Fruit fly (Drosophila melanogaster) whole organism, embryonic: ENCODE results near the gene Spt7.

Experiments
- Antp ChIP-seq: fragments of 200-800 bp; sonication (Bioruptor generic); optimal IDR thresholded peaks from 3 replicates; lab custom pipeline; 2016; ENCODE audit warnings: missing biosample characterization, missing genetic modification characterization
- Bdp1 ChIP-seq: fragments of 200-800 bp; sonication (Bioruptor generic); optimal IDR thresholded peaks from 3 replicates; lab custom pipeline; 2016; ENCODE audit warnings: missing biosample characterization, missing genetic modification characterization
- C15 ChIP-seq: fragments of 200-800 bp; sonication (Bioruptor generic); IDR thresholded peaks from 3 replicates; pipeline ENCODE4 v1.3.6; 2022; ENCODE audit warnings: missing biosample characterization, missing genetic modification characterization
- CG11085 ChIP-seq: fragments of 200-800 bp; sonication (Bioruptor generic); IDR thresholded peaks from 2 replicates; pipeline ENCODE4 v1.3.6; 2022; ENCODE audit warnings: missing biosample characterization, missing genetic modification characterization
- CG11695 ChIP-seq: fragments of 200-800 bp; sonication (Bioruptor generic); IDR thresholded peaks from 3 replicates; pipeline ENCODE4 v1.3.6; 2022; ENCODE audit warnings: missing biosample characterization, missing genetic modification characterization
- CG12236 ChIP-seq: fragments of 200-800 bp; sonication (Bioruptor generic); optimal IDR thresholded peaks from 2 replicates; lab custom pipeline; 2016; ENCODE audit warnings: missing biosample characterization, missing genetic modification characterization
- CG1233 ChIP-seq: fragments of 200-800 bp; sonication (Bioruptor generic); optimal IDR thresholded peaks from 4 replicates; lab custom pipeline; 2018; ENCODE audit warnings: missing biosample characterization, mild to moderate bottlenecking, missing genetic modification characterization
- CG13624 ChIP-seq: fragments of 200-800 bp; sonication (Bioruptor generic); optimal IDR thresholded peaks from 2 replicates; lab custom pipeline; 2016; ENCODE audit warnings: missing biosample characterization, missing genetic modification characterization
- CG14014 ChIP-seq: fragments of 200-800 bp; sonication (Bioruptor generic); IDR thresholded peaks from 2 replicates; pipeline ENCODE4 v1.3.6; 2022; ENCODE audit warnings: missing biosample characterization, missing genetic modification characterization
- CG14667 ChIP-seq: fragments of 200-800 bp; sonication (Bioruptor generic); IDR thresholded peaks from 2 replicates; pipeline ENCODE4 v1.3.6; 2022; ENCODE audit warnings: missing biosample characterization, missing genetic modification characterization
- CG1529 ChIP-seq: fragments of 200-800 bp; sonication (Bioruptor generic); optimal IDR thresholded peaks from 3 replicates; lab custom pipeline; 2018; ENCODE audit warnings: missing biosample characterization, missing genetic modification characterization
- CG15696 ChIP-seq: fragments of 200-800 bp; sonication (Bioruptor generic); optimal IDR thresholded peaks from 2 replicates; lab custom pipeline; 2019; ENCODE audit warnings: missing biosample characterization, mild to moderate bottlenecking, missing genetic modification characterization, moderate library complexity
- CG16779 ChIP-seq: fragments of 200-800 bp; sonication (Bioruptor generic); IDR thresholded peaks from 2 replicates; pipeline ENCODE4 v1.3.6; 2022; ENCODE audit warnings: missing biosample characterization, missing genetic modification characterization
- CG16863 ChIP-seq: fragments of 200-800 bp; sonication (Bioruptor generic); optimal IDR thresholded peaks from 3 replicates; lab custom pipeline; 2016; ENCODE audit warnings: missing biosample characterization, missing genetic modification characterization
- CG17359 ChIP-seq: fragments of 200-800 bp; sonication (Bioruptor generic); optimal IDR thresholded peaks from 3 replicates; lab custom pipeline; 2018; ENCODE audit warnings: missing biosample characterization, mild to moderate bottlenecking, missing genetic modification characterization, moderate library complexity
- CG2199 ChIP-seq: fragments of 200-800 bp; sonication (Bioruptor generic); IDR thresholded peaks from 3 replicates; pipeline ENCODE4 v1.3.6; 2022; ENCODE audit warnings: missing biosample characterization, missing genetic modification characterization
- CG2202 ChIP-seq: fragments of 200-800 bp; sonication (Bioruptor generic); optimal IDR thresholded peaks from 2 replicates; lab custom pipeline; 2018; ENCODE audit warnings: missing biosample characterization, mild to moderate bottlenecking, missing genetic modification characterization
- CG31441 ChIP-seq: fragments of 200-800 bp; sonication (Bioruptor generic); IDR thresholded peaks from 2 replicates; pipeline ENCODE4 v1.3.6; 2022; ENCODE audit warnings: missing biosample characterization, missing genetic modification characterization
- CG32767 ChIP-seq: fragments of 200-800 bp; sonication (Bioruptor generic); IDR thresholded peaks from 2 replicates; pipeline ENCODE4 v1.3.6; 2022; ENCODE audit warnings: missing biosample characterization, missing genetic modification characterization
- CG34376 ChIP-seq: fragments of 200-800 bp; sonication (Bioruptor generic); optimal IDR thresholded peaks from 2 replicates; lab custom pipeline; 2018; ENCODE audit warnings: missing biosample characterization, mild to moderate bottlenecking, missing genetic modification characterization
- CG5953 ChIP-seq: fragments of 200-800 bp; sonication (Bioruptor generic); IDR thresholded peaks from 2 replicates; pipeline ENCODE4 v1.3.6; 2022; ENCODE audit warnings: missing biosample characterization, missing genetic modification characterization
- CG6175 ChIP-seq: fragments of 200-800 bp; sonication (Bioruptor generic); IDR thresholded peaks from 3 replicates; pipeline ENCODE4 v1.3.6; 2022; ENCODE audit warnings: missing biosample characterization, missing genetic modification characterization
- CG6683 ChIP-seq: fragments of 200-800 bp; sonication (Bioruptor generic); optimal IDR thresholded peaks from 2 replicates; lab custom pipeline; 2017; ENCODE audit warnings: missing biosample characterization, mild to moderate bottlenecking, missing genetic modification characterization, missing genetic modification reagents
- CG7963 ChIP-seq: fragments of 200-800 bp; sonication (Bioruptor generic); IDR thresholded peaks from 3 replicates; pipeline ENCODE4 v1.3.6; 2022; ENCODE audit warnings: missing biosample characterization, missing genetic modification characterization; ENCODE audit not compliant: partially characterized antibody
- CG9437 ChIP-seq: fragments of 200-800 bp; sonication (Bioruptor generic); optimal IDR thresholded peaks from 2 replicates; lab custom pipeline; 2018; ENCODE audit warnings: missing biosample characterization, mild to moderate bottlenecking, missing genetic modification characterization
- D ChIP-seq, 2 experiments: fragments of 200-800 bp in 1 of 2; fragments of >200 bp in 1 of 2; sonication (Bioruptor generic) in 1 of 2; optimal IDR thresholded peaks; 2 replicates in 1 of 2; 3 replicates in 1 of 2; lab custom pipeline; 2017; ENCODE audit warnings: mild to moderate bottlenecking in 1 of 2, missing biosample characterization in 1 of 2, missing genetic modification characterization in 1 of 2, missing genetic modification reagents in 1 of 2
- Dref ChIP-seq: fragments of 200-800 bp; sonication (Bioruptor generic); IDR thresholded peaks from 2 replicates; pipeline ENCODE4 v1.3.6; 2022; ENCODE audit warnings: missing biosample characterization, missing genetic modification characterization
- Fer3 ChIP-seq: fragments of 200-800 bp; sonication (Bioruptor generic); optimal IDR thresholded peaks from 2 replicates; lab custom pipeline; 2018; ENCODE audit warnings: missing biosample characterization, mild to moderate bottlenecking, missing genetic modification characterization, moderate library complexity
- Hr3 ChIP-seq: fragments of 200-800 bp; sonication (Bioruptor generic); optimal IDR thresholded peaks from 3 replicates; lab custom pipeline; 2016; ENCODE audit warnings: missing biosample characterization, missing genetic modification characterization
- Max ChIP-seq: fragments of 200-800 bp; sonication (Bioruptor generic); optimal IDR thresholded peaks from 2 replicates; lab custom pipeline; 2016; ENCODE audit warnings: missing biosample characterization, mild to moderate bottlenecking, missing genetic modification characterization
- Rx ChIP-seq: fragments of 200-800 bp; sonication (Bioruptor generic); IDR thresholded peaks from 2 replicates; pipeline ENCODE4 v1.3.6; 2022; ENCODE audit warnings: missing biosample characterization, missing genetic modification characterization
- Sin3A ChIP-seq: fragments of >200 bp; optimal IDR thresholded peaks from 2 replicates; lab custom pipeline; 2018
- Usf ChIP-seq: fragments of 200-800 bp; sonication (Bioruptor generic); optimal IDR thresholded peaks from 2 replicates; lab custom pipeline; 2017; ENCODE audit warnings: missing genotype, missing biosample characterization, missing genetic modification characterization
- abd-A ChIP-seq: fragments of 200-800 bp; sonication (Bioruptor generic); optimal IDR thresholded peaks from 3 replicates; lab custom pipeline; 2019; ENCODE audit warnings: missing biosample characterization, mild to moderate bottlenecking, missing genetic modification characterization, moderate library complexity
- ap ChIP-seq: fragments of 200-800 bp; sonication (Bioruptor generic); IDR thresholded peaks from 2 replicates; pipeline ENCODE4 v1.3.6; 2022; ENCODE audit warnings: missing biosample characterization, missing genetic modification characterization
- btn ChIP-seq: fragments of 200-800 bp; sonication (Bioruptor generic); optimal IDR thresholded peaks from 2 replicates; lab custom pipeline; 2016; ENCODE audit warnings: missing biosample characterization, missing genetic modification characterization
- crc ChIP-seq: fragments of 200-800 bp; sonication (Bioruptor generic); optimal IDR thresholded peaks from 2 replicates; lab custom pipeline; 2016; ENCODE audit warnings: missing biosample characterization, missing genetic modification characterization
- dimm ChIP-seq: fragments of 200-800 bp; sonication (Bioruptor generic); IDR thresholded peaks from 2 replicates; pipeline ENCODE4 v1.3.6; 2022; ENCODE audit warnings: missing biosample characterization, missing genetic modification characterization
- ewg ChIP-seq: fragments of 200-800 bp; sonication (Bioruptor generic); optimal IDR thresholded peaks from 3 replicates; lab custom pipeline; 2017; ENCODE audit warnings: mild to moderate bottlenecking, missing biosample characterization, missing genetic modification reagents, missing genetic modification characterization
- exex ChIP-seq: fragments of 200-800 bp; sonication (Bioruptor generic); optimal IDR thresholded peaks from 4 replicates; lab custom pipeline; 2018; ENCODE audit warnings: missing biosample characterization, mild to moderate bottlenecking, missing genetic modification characterization, moderate library complexity
- jing ChIP-seq: fragments of 200-800 bp; sonication (Bioruptor generic); optimal IDR thresholded peaks from 2 replicates; lab custom pipeline; 2018; ENCODE audit warnings: missing biosample characterization, mild to moderate bottlenecking, missing genetic modification characterization
- kni ChIP-seq: fragments of 200-800 bp; sonication (Bioruptor generic); optimal IDR thresholded peaks from 3 replicates; lab custom pipeline; 2017; ENCODE audit warnings: mild to moderate bottlenecking, missing biosample characterization, missing genetic modification reagents, missing genetic modification characterization
- lilli ChIP-seq: fragments of 200-800 bp; sonication (Bioruptor generic); optimal IDR thresholded peaks from 3 replicates; lab custom pipeline; 2016; ENCODE audit warnings: missing biosample characterization, missing genetic modification characterization
- p53 ChIP-seq: fragments of 200-800 bp; sonication (Bioruptor generic); optimal IDR thresholded peaks from 2 replicates; lab custom pipeline; 2016; ENCODE audit warnings: missing biosample characterization, missing genetic modification characterization
- pfk ChIP-seq: fragments of 200-800 bp; sonication (Bioruptor generic); optimal IDR thresholded peaks from 2 replicates; lab custom pipeline; 2018; ENCODE audit warnings: missing biosample characterization, mild to moderate bottlenecking, missing genetic modification characterization, moderate library complexity
- row ChIP-seq: fragments of 200-800 bp; sonication (Bioruptor generic); IDR thresholded peaks from 3 replicates; pipeline ENCODE4 v1.3.6; 2022; ENCODE audit warnings: missing biosample characterization, missing genetic modification characterization
- sd ChIP-seq: fragments of 200-800 bp; sonication (Bioruptor generic); optimal IDR thresholded peaks from 3 replicates; lab custom pipeline; 2018; ENCODE audit warnings: missing biosample characterization, mild to moderate bottlenecking, missing genetic modification characterization, moderate library complexity
- sens ChIP-seq: fragments of 200-800 bp; sonication (Bioruptor generic); peaks from one replicate; lab custom pipeline; 2016; ENCODE audit warnings: missing biosample characterization, missing genetic modification characterization
- slp2 ChIP-seq: fragments of 200-800 bp; sonication (Bioruptor generic); optimal IDR thresholded peaks from 2 replicates; lab custom pipeline; 2016; ENCODE audit warnings: missing biosample characterization, missing genetic modification characterization
- sna ChIP-seq: fragments of 200-800 bp; sonication (Bioruptor generic); IDR thresholded peaks from 2 replicates; pipeline ENCODE4 v1.3.6; 2022; ENCODE audit warnings: missing biosample characterization, missing genetic modification characterization; ENCODE audit not compliant: partially characterized antibody

The Spt7 gene

DNA sequence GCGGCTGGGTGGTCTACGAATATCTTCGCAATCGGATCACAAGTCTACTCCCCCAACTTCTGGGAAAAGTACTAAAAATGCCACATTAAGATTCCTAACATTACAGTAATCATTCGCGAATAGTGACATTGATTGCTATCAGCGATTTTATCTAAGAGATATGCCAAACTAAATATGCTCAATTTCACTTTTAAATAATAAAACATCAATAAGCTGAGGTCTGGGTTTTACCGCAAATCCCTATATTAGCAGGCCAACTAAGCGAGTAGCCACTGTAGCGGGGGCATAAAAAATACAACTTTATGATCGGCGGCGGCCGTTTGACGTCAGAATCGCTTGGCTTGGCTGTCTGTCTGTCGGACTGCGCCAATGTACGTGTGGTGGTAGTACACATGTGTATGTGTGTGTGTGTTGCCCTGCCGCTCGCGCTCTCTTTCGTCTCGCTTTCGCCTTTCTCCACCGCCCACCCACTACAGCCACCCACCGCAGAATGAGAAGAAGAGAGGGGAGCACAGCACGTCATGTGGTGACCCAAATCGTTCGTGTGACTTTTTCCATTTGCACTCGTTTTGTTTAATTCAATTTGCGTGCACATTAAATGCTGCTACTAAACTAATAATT, 30.1 kb downstream of the Spt7 start (continued):
- TF ChIP-seq dimm (GFP tag; lab: Robert Waterston, UW) (peak; percentile 87), ap (GFP tag; lab: Robert Waterston, UW) (peak; percentile 90), CG2202 (peak; percentile 79), CG6683 (GFP tag; lab: Kevin White, UChicago) (peak; percentile 71), Usf (GFP tag; lab: Kevin White, UChicago) (peak; percentile 91), CG16863 (GFP tag; lab: Kevin White, UChicago) (peak; percentile 95), CG34376 (GFP tag; lab: Kevin White, UChicago) (peak; percentile 82), CG14014 (peak; percentile 97), Sin3A (no peak), jing (peak; percentile 94), abd-A (tag; lab: Kevin White, UChicago) (peak; percentile 99), Hr3 (GFP tag; lab: Kevin White, UChicago) (peak; percentile 93), Rx (peak; percentile 92), CG14667 (peak; percentile 93), sd (tag; lab: Kevin White, UChicago) (peak; percentile 99), p53 (GFP tag; lab: Kevin White, UChicago) (peak; percentile 78), C15 (peak; percentile 90), CG1529 (peak; percentile 94), Fer3 (peak; percentile 95), sna (GFP tag; lab: Robert Waterston, UW) (no peak), slp2 (GFP tag; lab: Kevin White, UChicago) (peak; percentile 89), CG32767 (GFP tag; lab: Robert Waterston, UW) (peak; percentile 92), ewg (GFP tag; lab: Kevin White, UChicago) (peak; percentile 92), CG9437 (peak; percentile 89), sens (GFP tag; lab: Kevin White, UChicago) (peak; percentile 99), CG1233 (peak; percentile 90), crc (GFP tag; lab: Kevin White, UChicago) (peak; percentile 94), CG6175 (GFP tag; lab: Robert Waterston, UW) (peak; percentile 93), pfk (GFP tag; lab: Kevin White, UChicago) (peak; percentile 7), D (optimal IDR thresholded peaks at IDR 0.05; lab: Kevin White, UChicago) (no peak), D (GFP tag; optimal IDR thresholded peaks at IDR 0.05; lab: Kevin White, UChicago) (peak; percentile 85), CG7963 (no peak), Dref (peak; percentile 45), CG13624 (GFP tag; lab: Kevin White, UChicago) (peak; percentile 97), Max (peak; percentile 77), row (GFP tag; lab: Robert Waterston, UW) (peak; percentile 97), CG5953 (peak; percentile 93), CG15696 (tag; lab: Kevin White, UChicago) (peak; percentile 53), CG31441 (GFP tag; lab: Robert Waterston, UW) (peak; percentile 97)

DNA sequence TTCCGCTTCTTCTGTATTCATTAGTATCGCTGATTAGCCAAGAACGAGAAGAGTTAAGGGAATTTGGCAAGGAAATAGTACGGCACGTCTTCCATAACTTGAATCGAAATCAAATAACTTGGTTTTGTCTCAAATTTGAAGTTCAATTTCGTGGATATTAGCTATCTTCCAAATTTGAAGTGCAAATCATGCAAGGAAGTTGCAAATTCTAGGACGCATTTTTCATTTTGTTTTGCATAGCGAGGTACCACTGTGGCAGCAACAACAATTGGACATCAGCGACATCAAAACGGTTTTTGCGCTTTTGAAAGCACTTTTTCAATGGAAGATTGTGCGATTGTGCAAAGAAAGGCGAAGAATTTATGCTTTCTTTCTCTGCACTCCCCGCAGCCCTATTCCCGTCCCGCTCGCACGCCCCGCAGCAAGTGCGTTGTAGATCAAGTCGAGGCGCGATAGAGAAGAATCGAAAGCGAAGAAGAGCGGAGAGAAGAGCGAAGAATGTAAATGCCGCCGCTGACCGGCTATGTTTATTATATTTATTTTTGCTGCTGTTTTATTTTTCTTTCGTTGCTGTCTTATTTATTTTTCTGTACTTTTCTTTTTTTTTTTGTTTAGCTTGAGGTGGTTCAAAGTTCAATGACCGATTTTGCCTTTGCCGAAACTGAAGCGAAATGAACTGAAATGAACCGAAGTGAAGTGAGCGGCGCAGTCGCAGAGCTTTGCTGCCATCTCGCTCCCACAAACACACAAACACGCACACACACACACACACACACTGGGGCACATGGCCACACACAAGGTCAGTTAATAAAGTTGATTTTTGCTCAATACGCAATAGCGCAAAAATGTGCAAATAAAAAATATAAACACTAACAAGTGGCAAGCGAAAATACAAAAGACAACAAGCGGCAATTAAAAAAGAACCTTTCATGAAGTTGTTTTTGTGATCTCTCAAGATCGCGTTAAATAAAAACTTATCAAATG, 31.2 kb downstream of the Spt7 start:
- TF ChIP-seq CG16779 (no peak), CG11085 (GFP tag; lab: Robert Waterston, UW) (peak; percentile 57; the same call in 1 of the 2 replicates), CG12236 (GFP tag; lab: Kevin White, UChicago) (no peak), CG14014 (0 out of 2 replicates have a peak, but pooled peaks have one; percentile 20), Antp (GFP tag; lab: Kevin White, UChicago) (peak; percentile 68), Bdp1 (GFP tag; lab: Kevin White, UChicago) (no peak), exex (tag; lab: Kevin White, UChicago) (no peak), crc (GFP tag; lab: Kevin White, UChicago) (peak; percentile 30), CG2199 (GFP tag; lab: Robert Waterston, UW) (no peak), CG11695 (0 out of 3 replicates have a peak, but pooled peaks have one; percentile 27), CG15696 (tag; lab: Kevin White, UChicago) (no peak), kni (no peak), lilli (GFP tag; lab: Kevin White, UChicago) (peak; percentile 82), CG17359 (tag; lab: Kevin White, UChicago) (peak; percentile 55), btn (no peak)
